Worm (Caenorhabditis elegans) whole organism, L4 larva: ENCODE results near the gene rml-4.

Experiments used
- aha-1 ChIP-seq: fragments of 150-350 bp; peaks from one replicate; lab custom pipeline; 2014; ENCODE audit warnings: missing biosample characterization, missing genetic modification characterization
- aly-2 ChIP-seq: sonication (generic microtip); optimal IDR thresholded peaks from 2 replicates; lab custom pipeline; 2018; ENCODE audit warnings: missing biosample characterization, missing genetic modification characterization
- ceh-28 ChIP-seq: fragments of 150-350 bp; optimal IDR thresholded peaks from 2 replicates; lab custom pipeline; 2014; ENCODE audit warnings: missing biosample characterization, missing genetic modification reagents, missing genetic modification characterization
- lin-39 ChIP-seq: fragments of 150-350 bp; optimal IDR thresholded peaks from 2 replicates; lab custom pipeline; 2014; ENCODE audit warnings: missing biosample characterization, missing genetic modification reagents, missing genetic modification characterization
- nhr-28 ChIP-seq: fragments of 150-350 bp; optimal IDR thresholded peaks from 2 replicates; lab custom pipeline; 2014; ENCODE audit warnings: missing biosample characterization, missing genetic modification characterization
- nhr-41 ChIP-seq: fragments of 200-800 bp; sonication (Bioruptor generic); IDR thresholded peaks from 2 replicates; pipeline ENCODE4 v1.3.6; 2022; ENCODE audit warnings: missing genetic modification reagents, missing genetic modification characterization, missing compliant biosample characterization
- nhr-77 ChIP-seq: fragments of 150-350 bp; optimal IDR thresholded peaks from 2 replicates; lab custom pipeline; 2014; ENCODE audit warnings: missing biosample characterization, missing genetic modification characterization
- tag-97 ChIP-seq: fragments of 200-800 bp; sonication (Bioruptor generic); IDR thresholded peaks from 2 replicates; pipeline ENCODE4 v1.3.6; 2022; ENCODE audit warnings: missing genetic modification characterization, missing compliant biosample characterization
- vab-7 ChIP-seq: fragments of 200-800 bp; sonication (Bioruptor generic); IDR thresholded peaks from 2 replicates; pipeline ENCODE4 v1.3.6; 2022; ENCODE audit warnings: missing genetic modification reagents, missing genetic modification characterization, missing compliant biosample characterization
- ztf-11 ChIP-seq: fragments of 150-350 bp; optimal IDR thresholded peaks from 2 replicates; lab custom pipeline; 2014; ENCODE audit warnings: missing biosample characterization, missing genetic modification characterization

DNA sequence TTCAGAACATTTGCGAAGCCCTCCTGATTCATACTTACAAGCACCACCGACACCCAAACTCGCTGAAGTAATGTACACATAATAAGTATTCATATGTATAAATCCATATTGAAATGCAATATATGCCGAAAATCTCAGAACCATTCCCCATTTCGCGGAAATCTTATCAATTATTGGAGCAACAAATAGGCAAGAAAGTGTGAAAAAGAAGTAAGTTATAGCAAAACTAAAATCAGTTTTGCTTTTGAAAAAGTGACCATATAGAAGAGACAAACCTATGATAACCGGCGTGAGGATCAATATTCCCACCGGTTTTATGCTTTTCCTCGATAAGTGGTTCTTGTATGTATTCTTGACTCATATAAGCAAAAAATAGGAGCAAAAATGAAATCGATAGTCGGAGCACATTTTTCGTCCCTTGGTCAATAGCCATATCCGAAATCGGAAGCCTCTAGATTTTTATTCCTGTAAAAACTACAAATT, 24.7 kb downstream of the rml-4 start, which contains the start of gene Y52E8A.6:
- TF ChIP-seq aly-2 (tag; lab: Kevin White, UChicago) (no peak), nhr-28 (no peak), ceh-28 (tag; lab: Kevin White, UChicago) (no peak), nhr-77 (tag; lab: Kevin White, UChicago) (no peak), lin-39 (tag; lab: Kevin White, UChicago) (no peak), ztf-11 (tag; lab: Kevin White, UChicago) (no peak), aha-1 (tag; lab: Kevin White, UChicago) (peak; percentile 97), vab-7 (GFP tag; lab: Robert Waterston, UW) (no peak), tag-97 (GFP tag; lab: Robert Waterston, UW) (no peak), nhr-41 (GFP tag; lab: Robert Waterston, UW) (no peak)
